Worm (Caenorhabditis elegans): ENCODE data around the gene srw-63.
A peak's percentile ranks its signal among the peaks of the same experiment; 100 is the strongest.

srw-63 gene

ce11 chrIV:14033752-14034570 is 18.2 kb upstream of the srw-63 start (continued):
- TF ChIP-seq F23B12.7 (tag; optimal IDR thresholded peaks at IDR 0.05; ENCODE audit: insufficient read depth) (no peak), rpc-1 (optimal IDR thresholded peaks at IDR 0.05) (no peak), rpc-1 (tag; optimal IDR thresholded peaks at IDR 0.05) (no peak), hlh-26 (GFP tag; conservative IDR thresholded peaks at IDR 0.05) (0 out of 2 replicates have a peak, but pooled peaks have one; percentile 35), him-1 (tag; optimal IDR thresholded peaks at IDR 0.05) (no peak), nfya-1 (tag; optimal IDR thresholded peaks at IDR 0.05; ENCODE audit: borderline replicate concordance, insufficient read depth) (no peak), pha-4 (tag; optimal IDR thresholded peaks at IDR 0.05) (no peak), nhr-120 (GFP tag; IDR thresholded peaks at IDR 0.05) (0 out of 2 replicates have a peak, but pooled peaks have one; percentile 63), F10E7.11 (tag; optimal IDR thresholded peaks at IDR 0.05) (peak; percentile 41), nhr-27 (tag; optimal IDR thresholded peaks at IDR 0.05) (peak; percentile 0), Y56A3A.18 (GFP tag; IDR thresholded peaks at IDR 0.05) (peak; percentile 34; the same call in 1 of the 2 replicates), ztf-18 (tag; optimal IDR thresholded peaks at IDR 0.05) (no peak), aptf-2 (GFP tag; conservative IDR thresholded peaks at IDR 0.05) (no peak), tlf-1 (GFP tag; optimal IDR thresholded peaks at IDR 0.05) (peak; percentile 79), ztf-22 (GFP tag; optimal IDR thresholded peaks at IDR 0.05) (no peak), snpc-1.3 (tag; optimal IDR thresholded peaks at IDR 0.05; ENCODE audit: insufficient read depth) (no peak), madf-3 (GFP tag; IDR thresholded peaks at IDR 0.05) (no peak; the same call in 1 of the 2 replicates), ccch-3 (GFP tag; optimal IDR thresholded peaks at IDR 0.05) (no peak), F22D6.2 (tag; optimal IDR thresholded peaks at IDR 0.05) (no peak), snpc-4 (GFP tag; optimal IDR thresholded peaks at IDR 0.05) (peak; percentile 22), snpc-4 (tag; optimal IDR thresholded peaks at IDR 0.05) (no peak), mes-4 (tag; optimal IDR thresholded peaks at IDR 0.05) (no peak), aptf-3 (GFP tag; IDR thresholded peaks at IDR 0.05) (no peak), F57A8.1 (GFP tag; optimal IDR thresholded peaks at IDR 0.05) (no peak), lir-1 (GFP tag; conservative IDR thresholded peaks at IDR 0.05) (no peak), die-1 (tag; optimal IDR thresholded peaks at IDR 0.05) (peak; percentile 37), gei-17 (GFP tag; optimal IDR thresholded peaks at IDR 0.05) (peak; percentile 86), F52B5.7 (tag; optimal IDR thresholded peaks at IDR 0.05) (peak; percentile 78), zim-3 (tag; optimal IDR thresholded peaks at IDR 0.05) (peak; percentile 77), rcor-1 (GFP tag; IDR thresholded peaks at IDR 0.05) (peak; percentile 48), cebp-1 (GFP tag; IDR thresholded peaks at IDR 0.05) (no peak), cebp-1 (tag; optimal IDR thresholded peaks at IDR 0.05) (peak; percentile 88), lin-35 (GFP tag; optimal IDR thresholded peaks at IDR 0.05) (peak in 1 of 3 experiments; percentile 9), K11D2.4 (GFP tag; IDR thresholded peaks at IDR 0.05) (peak; percentile 54; the same call in 1 of the 2 replicates), bed-1 (GFP tag; IDR thresholded peaks at IDR 0.05) (0 out of 2 replicates have a peak, but pooled peaks have one; percentile 15), lsl-1 (GFP tag; optimal IDR thresholded peaks at IDR 0.05) (no peak), lag-1 (GFP tag; IDR thresholded peaks at IDR 0.05) (no peak), ztf-28 (GFP tag; IDR thresholded peaks at IDR 0.05) (no peak)

DNA sequence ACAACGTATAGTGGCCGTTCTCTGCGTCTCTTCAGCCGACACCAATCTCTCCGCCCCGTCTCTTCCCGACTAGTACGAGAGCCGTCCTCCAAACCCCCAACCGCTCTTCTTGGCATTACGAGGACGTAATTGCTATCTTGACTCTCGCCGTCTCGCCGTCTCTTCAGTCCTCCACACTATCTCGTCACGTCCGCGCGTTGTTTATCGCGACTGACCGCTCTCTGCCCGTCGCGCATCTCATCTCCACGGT is 17.7 kb upstream of the srw-63 start:
- no peak for TF ChIP-seq snpc-4 (GFP tag; optimal IDR thresholded peaks at IDR 0.05)
- peak in 2 of 4 experiments; percentile 14 to 31 for TF ChIP-seq snpc-4 (tag; optimal IDR thresholded peaks at IDR 0.05)
- TF ChIP-seq nhr-80 (tag; optimal IDR thresholded peaks at IDR 0.05): peak; percentile 70
- TF ChIP-seq lin-40 (tag; optimal IDR thresholded peaks at IDR 0.05): peak; percentile 51
- TF ChIP-seq mcd-1 (GFP tag; IDR thresholded peaks at IDR 0.05): 0 out of 2 replicates have a peak, but pooled peaks have one; percentile 1
- TF ChIP-seq C06A6.2 (GFP tag; conservative IDR thresholded peaks at IDR 0.05): no peak; the same call in none of the 2 replicates
- TF ChIP-seq efl-1 (GFP tag; optimal IDR thresholded peaks at IDR 0.05): no peak
- TF ChIP-seq rec-8 (tag; optimal IDR thresholded peaks at IDR 0.05): no peak
- peak; percentile 98 for TF ChIP-seq zfh-2 (GFP tag; conservative IDR thresholded peaks at IDR 0.05)
- TF ChIP-seq fkh-3 (tag; optimal IDR thresholded peaks at IDR 0.05): no peak
- TF ChIP-seq hrde-1 (tag; optimal IDR thresholded peaks at IDR 0.05; ENCODE audit: borderline replicate concordance): no peak
- TF ChIP-seq hmg-1.2 (GFP tag; IDR thresholded peaks at IDR 0.05): peak; percentile 96
- TF ChIP-seq attf-5 (GFP tag; optimal IDR thresholded peaks at IDR 0.05): peak; percentile 43

Measured in whole organism, young adult.